Fruit fly (Drosophila melanogaster) whole organism, wandering third instar larva: ENCODE results near the gene CG14720.

ENCODE experiments used
- Abd-B ChIP-seq: fragments of >200 bp; optimal IDR thresholded peaks from 2 replicates; lab custom pipeline; 2017; ENCODE audit warnings: missing biosample characterization, missing genetic modification characterization
- CG32264 ChIP-seq: fragments of 200-800 bp; sonication (Bioruptor generic); optimal IDR thresholded peaks from 2 replicates; lab custom pipeline; 2016; ENCODE audit warnings: missing biosample characterization, missing genetic modification characterization
- CG9705 ChIP-seq: fragments of 200-800 bp; sonication (Bioruptor generic); optimal IDR thresholded peaks from 2 replicates; lab custom pipeline; 2018; ENCODE audit warnings: missing biosample characterization, mild to moderate bottlenecking, missing genetic modification characterization
- CrebA ChIP-seq: fragments of 200-800 bp; sonication (Bioruptor generic); optimal IDR thresholded peaks from 2 replicates; lab custom pipeline; 2016; ENCODE audit warnings: missing biosample characterization, mild to moderate bottlenecking, missing genetic modification characterization, borderline replicate concordance
- Myc ChIP-seq: fragments of >200 bp; optimal IDR thresholded peaks from 2 replicates; lab custom pipeline; 2017
- N ChIP-seq: fragments of >200 bp; optimal IDR thresholded peaks from 2 replicates; lab custom pipeline; 2018; ENCODE audit warnings: missing biosample characterization, missing external identifiers, missing genetic modification characterization
- Sp1 ChIP-seq: fragments of 200-800 bp; sonication (Bioruptor generic); optimal IDR thresholded peaks from 3 replicates; lab custom pipeline; 2019; ENCODE audit warnings: missing biosample characterization, mild to moderate bottlenecking, missing genetic modification characterization, moderate library complexity
- br ChIP-seq: fragments of 200-800 bp; sonication (Bioruptor generic); optimal IDR thresholded peaks from 2 replicates; lab custom pipeline; 2016; ENCODE audit warnings: missing biosample characterization, missing genetic modification characterization
- dl ChIP-seq, 2 experiments: fragments of 175-275, 200-275 bp in 1 of 2; fragments of 200-275 bp in 1 of 2; sonication (Bioruptor generic); optimal IDR thresholded peaks; lab custom pipeline; 2018; ENCODE audit warnings: mild to moderate bottlenecking in 2 of 2, missing biosample characterization in 2 of 2, missing genetic modification characterization in 2 of 2, moderate library complexity in 2 of 2; ENCODE audit not compliant: partially characterized antibody in 2 of 2, insufficient read depth in 1 of 2
- dsf ChIP-seq: sonication (Bioruptor generic); optimal IDR thresholded peaks from 2 replicates; lab custom pipeline; 2016; ENCODE audit warnings: missing biosample characterization, missing genetic modification characterization, borderline replicate concordance
- fru ChIP-seq: fragments of 200-800 bp; sonication (Bioruptor generic); optimal IDR thresholded peaks from 3 replicates; lab custom pipeline; 2016; ENCODE audit warnings: missing biosample characterization, mild to moderate bottlenecking, missing genetic modification characterization
- pan ChIP-seq: fragments of >200 bp; optimal IDR thresholded peaks from 2 replicates; lab custom pipeline; 2017
- psq ChIP-seq: fragments of 200-800 bp; sonication (Bioruptor generic); optimal IDR thresholded peaks from 3 replicates; lab custom pipeline; 2017; ENCODE audit warnings: missing biosample characterization, mild to moderate bottlenecking, missing genetic modification characterization, moderate library complexity
- usp ChIP-seq: fragments of >200 bp; optimal IDR thresholded peaks from 2 replicates; lab custom pipeline; 2017; ENCODE audit warnings: missing biosample characterization, missing genetic modification characterization

- TF ChIP-seq Abd-B (GFP tag; lab: Kevin White, UChicago) (no peak), dl (GFP tag; optimal IDR thresholded peaks at IDR 0.05; lab: Kevin White, UChicago; ENCODE audit: insufficient read depth in 1 of 2, partially characterized antibody in 2 of 2) (peak; percentile 16 to 67), Sp1 (GFP tag; lab: Kevin White, UChicago) (peak; percentile 48), psq (GFP tag; lab: Kevin White, UChicago) (peak; percentile 45), pan (lab: Kevin White, UChicago) (no peak), usp (GFP tag; lab: Kevin White, UChicago) (no peak), fru (GFP tag; lab: Kevin White, UChicago) (peak; percentile 84), CrebA (no peak), Myc (no peak), CG32264 (GFP tag; lab: Kevin White, UChicago) (no peak), br (GFP tag; lab: Kevin White, UChicago) (no peak), dsf (GFP tag; lab: Kevin White, UChicago) (no peak), N (GFP tag; lab: Kevin White, UChicago) (no peak), CG9705 (GFP tag; lab: Kevin White, UChicago) (no peak)
These were observed 47.2 kb downstream of the CG14720 start for dm6 chr3R:11758507-11759184.
